Worm (Caenorhabditis elegans): Measurements from ENCODE around the gene ssp-35.
A peak's percentile ranks its signal among the peaks of the same experiment; 100 is the strongest.

ssp-35 gene

ce11 chrV:12299244-12299766 is 35.7 kb upstream of the ssp-35 start:
- TF ChIP-seq mls-2 (tag; optimal IDR thresholded peaks at IDR 0.05) (no peak), flh-1 (GFP tag; optimal IDR thresholded peaks at IDR 0.05) (no peak), nhr-76 (tag; optimal IDR thresholded peaks at IDR 0.05) (no peak), ceh-43 (GFP tag; optimal IDR thresholded peaks at IDR 0.05) (no peak), nhr-237 (tag; optimal IDR thresholded peaks at IDR 0.05) (no peak), snpc-4 (tag; optimal IDR thresholded peaks at IDR 0.05) (no peak), bed-3 (GFP tag; optimal IDR thresholded peaks at IDR 0.05) (no peak), mab-5 (tag; optimal IDR thresholded peaks at IDR 0.05) (no peak), ceh-83 (GFP tag; optimal IDR thresholded peaks at IDR 0.05) (no peak), lin-13 (tag; optimal IDR thresholded peaks at IDR 0.05) (no peak), elt-1 (tag; optimal IDR thresholded peaks at IDR 0.05; ENCODE audit: borderline replicate concordance, insufficient read depth) (no peak), mep-1 (tag; optimal IDR thresholded peaks at IDR 0.05) (no peak), ceh-39 (tag; optimal IDR thresholded peaks at IDR 0.05) (no peak), blmp-1 (tag; optimal IDR thresholded peaks at IDR 0.05) (no peak), M03D4.4 (tag; optimal IDR thresholded peaks at IDR 0.05) (no peak), nhr-28 (tag; optimal IDR thresholded peaks at IDR 0.05) (no peak), unc-120 (tag; optimal IDR thresholded peaks at IDR 0.05; ENCODE audit: poor library complexity, severe bottlenecking) (no peak), ztf-11 (tag; optimal IDR thresholded peaks at IDR 0.05) (no peak)

- no peak for TF ChIP-seq nhr-2 (tag; optimal IDR thresholded peaks at IDR 0.05)
- TF ChIP-seq nhr-12 (tag; optimal IDR thresholded peaks at IDR 0.05), result no peak
- TF ChIP-seq ham-2 (GFP tag; optimal IDR thresholded peaks at IDR 0.05), result no peak
- TF ChIP-seq M03D4.4 (tag; optimal IDR thresholded peaks at IDR 0.05), result no peak
- TF ChIP-seq mls-2 (tag; optimal IDR thresholded peaks at IDR 0.05), result no peak
- no peak for TF ChIP-seq sem-2 (GFP tag; optimal IDR thresholded peaks at IDR 0.05)
- TF ChIP-seq nhr-28 (tag; optimal IDR thresholded peaks at IDR 0.05), result no peak
- no peak for TF ChIP-seq cnd-1 (tag; optimal IDR thresholded peaks at IDR 0.05)
- TF ChIP-seq elt-3 (tag; optimal IDR thresholded peaks at IDR 0.05), result no peak
- TF ChIP-seq ztf-11 (tag; optimal IDR thresholded peaks at IDR 0.05), result no peak
- no peak for TF ChIP-seq zip-8 (tag; optimal IDR thresholded peaks at IDR 0.05)
- TF ChIP-seq tbx-8 (GFP tag; optimal IDR thresholded peaks at IDR 0.05), result no peak
- no peak for TF ChIP-seq nhr-76 (tag; optimal IDR thresholded peaks at IDR 0.05)
Measured at ce11 chrV:12298184-12298583, 34.6 kb upstream of the ssp-35 start.

ce11 chrV:12296794-12297193 is 33.2 kb upstream of the ssp-35 start:
- TF ChIP-seq nhr-28 (tag; optimal IDR thresholded peaks at IDR 0.05) (no peak), elt-1 (tag; optimal IDR thresholded peaks at IDR 0.05; ENCODE audit: borderline replicate concordance, insufficient read depth) (peak; percentile 46), blmp-1 (tag; optimal IDR thresholded peaks at IDR 0.05) (no peak)

- no peak for TF ChIP-seq cnd-1 (tag; optimal IDR thresholded peaks at IDR 0.05)
- no peak for TF ChIP-seq mep-1 (tag; optimal IDR thresholded peaks at IDR 0.05)
- TF ChIP-seq unc-120 (tag; optimal IDR thresholded peaks at IDR 0.05; ENCODE audit: poor library complexity, severe bottlenecking), result no peak
- TF ChIP-seq lin-32 (GFP tag; optimal IDR thresholded peaks at IDR 0.05), result no peak
- no peak for TF ChIP-seq ham-2 (GFP tag; optimal IDR thresholded peaks at IDR 0.05)
- TF ChIP-seq unc-62 (GFP tag; optimal IDR thresholded peaks at IDR 0.05), result no peak
- no peak for TF ChIP-seq blmp-1 (tag; optimal IDR thresholded peaks at IDR 0.05)
- TF ChIP-seq flh-1 (GFP tag; optimal IDR thresholded peaks at IDR 0.05), result no peak
- no peak for TF ChIP-seq bed-3 (GFP tag; optimal IDR thresholded peaks at IDR 0.05)
- no peak for TF ChIP-seq sptf-1 (tag; optimal IDR thresholded peaks at IDR 0.05)
- no peak for TF ChIP-seq snpc-4 (tag; optimal IDR thresholded peaks at IDR 0.05)
- no peak for TF ChIP-seq unc-39 (tag; optimal IDR thresholded peaks at IDR 0.05)
- TF ChIP-seq ceh-39 (tag; optimal IDR thresholded peaks at IDR 0.05), result no peak
- TF ChIP-seq lin-13 (tag; optimal IDR thresholded peaks at IDR 0.05), result no peak
- no peak for TF ChIP-seq pha-4 (tag; optimal IDR thresholded peaks at IDR 0.05)
- TF ChIP-seq sem-2 (GFP tag; optimal IDR thresholded peaks at IDR 0.05), result no peak
- TF ChIP-seq elt-1 (tag; optimal IDR thresholded peaks at IDR 0.05; ENCODE audit: borderline replicate concordance, insufficient read depth), result no peak
- TF ChIP-seq ces-1 (GFP tag; optimal IDR thresholded peaks at IDR 0.05), result no peak
- no peak for TF ChIP-seq hlh-1 (tag; optimal IDR thresholded peaks at IDR 0.05)
- TF ChIP-seq ztf-11 (tag; optimal IDR thresholded peaks at IDR 0.05), result no peak
Measured at ce11 chrV:12296122-12296521, 32.5 kb upstream of the ssp-35 start.
